Fruit fly (Drosophila melanogaster): ENCODE data around the gene CG14315.

The CG14315 gene

dm6 chr3R:18198518-18199118 is 40.1 kb downstream of the CG14315 start (continued):
- TF ChIP-seq D (optimal IDR thresholded peaks at IDR 0.05) (peak; percentile 52), D (GFP tag; optimal IDR thresholded peaks at IDR 0.05) (peak; percentile 32), CG14050 (GFP tag; IDR thresholded peaks at IDR 0.05) (no peak), repo (GFP tag; optimal IDR thresholded peaks at IDR 0.05) (peak; percentile 32), Lpt (GFP tag; optimal IDR thresholded peaks at IDR 0.05) (no peak), Pdp1 (GFP tag; optimal IDR thresholded peaks at IDR 0.05) (no peak), Dek (tag; optimal IDR thresholded peaks at IDR 0.05) (no peak), H15 (GFP tag; IDR thresholded peaks at IDR 0.05) (no peak), Rx (GFP tag; IDR thresholded peaks at IDR 0.05) (no peak), Sin3A (optimal IDR thresholded peaks at IDR 0.05) (no peak), HLH3B (GFP tag; IDR thresholded peaks at IDR 0.05) (no peak), btn (GFP tag; optimal IDR thresholded peaks at IDR 0.05) (peak; percentile 49), Tbp (GFP tag; optimal IDR thresholded peaks at IDR 0.05) (no peak), sr (GFP tag; IDR thresholded peaks at IDR 0.05) (no peak), zfh2 (GFP tag; optimal IDR thresholded peaks at IDR 0.05) (no peak), pb (GFP tag; optimal IDR thresholded peaks at IDR 0.05) (peak; percentile 49), CG11085 (GFP tag; IDR thresholded peaks at IDR 0.05) (no peak), CG12104 (GFP tag; optimal IDR thresholded peaks at IDR 0.05) (peak; percentile 22), CG12236 (GFP tag; optimal IDR thresholded peaks at IDR 0.05) (peak; percentile 22), Atf3 (GFP tag; optimal IDR thresholded peaks at IDR 0.05) (no peak), CG10321 (GFP tag; IDR thresholded peaks at IDR 0.05) (no peak), sob (GFP tag; IDR thresholded peaks at IDR 0.05) (no peak), CG1024 (GFP tag; IDR thresholded peaks at IDR 0.05) (no peak), CG14965 (GFP tag; optimal IDR thresholded peaks at IDR 0.05; ENCODE audit: borderline replicate concordance) (no peak), Mrtf (GFP tag; IDR thresholded peaks at IDR 0.05) (no peak), CG5245 (GFP tag; optimal IDR thresholded peaks at IDR 0.05) (no peak), B-H2 (GFP tag; optimal IDR thresholded peaks at IDR 0.05) (peak; percentile 23), CG13296 (GFP tag; optimal IDR thresholded peaks at IDR 0.05) (peak; percentile 80), Myb (GFP tag; optimal IDR thresholded peaks at IDR 0.05) (no peak), CG17829 (tag; optimal IDR thresholded peaks at IDR 0.05) (peak; percentile 26), Ssrp (tag; optimal IDR thresholded peaks at IDR 0.05) (no peak), pzg (GFP tag; optimal IDR thresholded peaks at IDR 0.05) (no peak), fu2 (GFP tag; optimal IDR thresholded peaks at IDR 0.05) (no peak), lilli (GFP tag; optimal IDR thresholded peaks at IDR 0.05) (peak; percentile 26), sqz (GFP tag; optimal IDR thresholded peaks at IDR 0.05) (peak; percentile 58), exex (tag; optimal IDR thresholded peaks at IDR 0.05) (no peak), da (GFP tag; optimal IDR thresholded peaks at IDR 0.05) (peak; percentile 49), CG30403 (GFP tag; optimal IDR thresholded peaks at IDR 0.05) (no peak), CG10565 (GFP tag; optimal IDR thresholded peaks at IDR 0.05) (no peak), CG2129 (GFP tag; IDR thresholded peaks at IDR 0.05; ENCODE audit: partially characterized antibody) (no peak), cad (GFP tag; optimal IDR thresholded peaks at IDR 0.05) (no peak), Scr (GFP tag; IDR thresholded peaks at IDR 0.05; ENCODE audit: partially characterized antibody) (no peak), yki (optimal IDR thresholded peaks at IDR 0.05) (peak; percentile 98), sc (optimal IDR thresholded peaks at IDR 0.05) (no peak), sc (GFP tag; optimal IDR thresholded peaks at IDR 0.05) (no peak), CG31224 (GFP tag; IDR thresholded peaks at IDR 0.05) (no peak), CG13123 (GFP tag; optimal IDR thresholded peaks at IDR 0.05) (peak; percentile 39), CG8290 (GFP tag; optimal IDR thresholded peaks at IDR 0.05) (no peak), CG8290 (tag; optimal IDR thresholded peaks at IDR 0.05) (peak; percentile 52 to 69), Dad (GFP tag; optimal IDR thresholded peaks at IDR 0.05) (peak; percentile 17), kah (GFP tag; optimal IDR thresholded peaks at IDR 0.05) (peak; percentile 60), kay (GFP tag; optimal IDR thresholded peaks at IDR 0.05) (peak; percentile 37), Adf1 (GFP tag; IDR thresholded peaks at IDR 0.05) (no peak), Hmr (GFP tag; optimal IDR thresholded peaks at IDR 0.05) (peak; percentile 42)

Measured in whole organism, embryonic.